Worm (Caenorhabditis elegans) whole organism, L4 larva: Measurements from ENCODE around the gene nas-25.

Experiments
- F37D6.2 ChIP-seq: sonication (generic microtip); optimal IDR thresholded peaks from 2 replicates; lab custom pipeline; 2016; ENCODE audit warnings: mild to moderate bottlenecking, missing genetic modification characterization, missing compliant biosample characterization
- F44E2.7 ChIP-seq: fragments of 200-800 bp; sonication (Bioruptor generic); IDR thresholded peaks from 2 replicates; pipeline ENCODE4 v2.1.2; 2022; ENCODE audit warnings: missing genetic modification characterization, missing compliant biosample characterization
- R02D3.7 ChIP-seq: fragments of 150-350 bp; sonication (generic microtip); optimal IDR thresholded peaks from 3 replicates; lab custom pipeline; 2014; ENCODE audit warnings: missing biosample characterization, missing genetic modification characterization
- Y105C5A.15 ChIP-seq: fragments of 200-800 bp; sonication (Bioruptor generic); IDR thresholded peaks from 2 replicates; pipeline ENCODE4 v1.3.6; 2022; ENCODE audit warnings: missing genetic modification characterization, missing compliant biosample characterization
- Y5F2A.4 ChIP-seq: fragments of 200-800 bp; sonication (Bioruptor generic); optimal IDR thresholded peaks from 2 replicates; lab custom pipeline; 2018; ENCODE audit warnings: mild to moderate bottlenecking, missing genetic modification characterization, missing compliant biosample characterization
- ama-1 ChIP-seq: fragments of 150-350 bp; optimal IDR thresholded peaks from 2 replicates; lab custom pipeline; 2014; ENCODE audit warnings: inconsistent platforms, mixed read lengths
- arid-1 ChIP-seq: fragments of 200-800 bp; sonication (Bioruptor generic); conservative IDR thresholded peaks from 2 replicates; pipeline ENCODE4 v1.3.6; 2022; ENCODE audit warnings: missing genetic modification reagents, missing genetic modification characterization, missing compliant biosample characterization
- attf-4 ChIP-seq: sonication (generic microtip); optimal IDR thresholded peaks from 3 replicates; lab custom pipeline; 2017; ENCODE audit warnings: missing biosample characterization, missing genetic modification characterization
- ceh-20 ChIP-seq: fragments of 200-800 bp; sonication (Bioruptor generic); IDR thresholded peaks from 2 replicates; pipeline ENCODE4 v1.3.6; 2022; ENCODE audit warnings: missing genetic modification reagents, missing genetic modification characterization, missing compliant biosample characterization
- ceh-28 ChIP-seq: fragments of 150-350 bp; optimal IDR thresholded peaks from 2 replicates; lab custom pipeline; 2014; ENCODE audit warnings: missing biosample characterization, missing genetic modification reagents, missing genetic modification characterization
- ceh-44 ChIP-seq: fragments of 200-800 bp; sonication (Bioruptor generic); IDR thresholded peaks from 2 replicates; pipeline ENCODE4 v1.3.6; 2022; ENCODE audit warnings: missing genetic modification reagents, missing genetic modification characterization, missing compliant biosample characterization
- ceh-62 ChIP-seq: sonication (generic microtip); optimal IDR thresholded peaks from 2 replicates; lab custom pipeline; 2017; ENCODE audit warnings: missing biosample characterization, missing genetic modification characterization
- ces-1 ChIP-seq: fragments of 150-350 bp; sonication (generic microtip); optimal IDR thresholded peaks from 4 replicates; lab custom pipeline; 2014; ENCODE audit warnings: missing biosample characterization, missing genetic modification reagents, missing genetic modification characterization
- daf-16 ChIP-seq, 3 experiments: sonication (generic microtip); optimal IDR thresholded peaks; 2 replicates each; lab custom pipeline; 2016 to 2017; ENCODE audit warnings: missing genetic modification characterization in 3 of 3, missing genetic modification reagents in 3 of 3, mild to moderate bottlenecking in 2 of 3, missing compliant biosample characterization in 2 of 3, missing biosample characterization in 1 of 3, moderate library complexity in 1 of 3
- dmd-9 ChIP-seq: fragments of 200-800 bp; sonication (Bioruptor generic); IDR thresholded peaks from 2 replicates; pipeline ENCODE4 v1.3.6; 2022; ENCODE audit warnings: missing genetic modification reagents, missing genetic modification characterization, missing compliant biosample characterization
- dpl-1 ChIP-seq: fragments of 150-350 bp; optimal IDR thresholded peaks from 2 replicates; lab custom pipeline; 2014; ENCODE audit warnings: missing biosample characterization, missing genetic modification reagents, missing genetic modification characterization
- duxl-1 ChIP-seq: sonication (generic microtip); optimal IDR thresholded peaks from 2 replicates; lab custom pipeline; 2016; ENCODE audit warnings: mild to moderate bottlenecking, missing genetic modification characterization, moderate library complexity, missing compliant biosample characterization; ENCODE audit not compliant: poor library complexity
- fkh-10 ChIP-seq: fragments of 150-350 bp; optimal IDR thresholded peaks from 2 replicates; lab custom pipeline; 2014; ENCODE audit warnings: missing biosample characterization, missing genetic modification reagents, missing genetic modification characterization
- fos-1 ChIP-seq: fragments of 150-350 bp; optimal IDR thresholded peaks from 2 replicates; lab custom pipeline; 2014; ENCODE audit warnings: missing biosample characterization, missing genetic modification characterization
- gei-8 ChIP-seq: fragments of 200-800 bp; sonication (Bioruptor generic); optimal IDR thresholded peaks from 2 replicates; lab custom pipeline; 2018; ENCODE audit warnings: mild to moderate bottlenecking, missing genetic modification characterization, missing compliant biosample characterization
- hif-1 ChIP-seq, 2 experiments: sonication (generic microtip); optimal IDR thresholded peaks; 2 replicates each; lab custom pipeline; 2016 to 2017; ENCODE audit warnings: missing compliant biosample characterization in 2 of 2, missing genetic modification characterization in 2 of 2, missing genetic modification reagents in 2 of 2, missing genotype in 2 of 2, mild to moderate bottlenecking in 1 of 2
- hlh-30 ChIP-seq: sonication (generic microtip); optimal IDR thresholded peaks from 2 replicates; lab custom pipeline; 2017; ENCODE audit warnings: antibody characterized with exemption, mild to moderate bottlenecking, missing genetic modification characterization, missing compliant biosample characterization; ENCODE audit not compliant: insufficient read depth
- hmg-1.1 ChIP-seq: fragments of 200-800 bp; sonication (Bioruptor generic); IDR thresholded peaks from 2 replicates; pipeline ENCODE4 v1.3.6; 2022; ENCODE audit warnings: missing genetic modification reagents, missing genetic modification characterization, missing compliant biosample characterization
- lin-1 ChIP-seq: fragments of 200-800 bp; sonication (Bioruptor generic); IDR thresholded peaks from 2 replicates; pipeline ENCODE4 v1.3.6; 2022; ENCODE audit warnings: missing genetic modification reagents, missing genetic modification characterization, missing compliant biosample characterization
- lin-13 ChIP-seq: fragments of 150-350 bp; optimal IDR thresholded peaks from 2 replicates; lab custom pipeline; 2014; ENCODE audit warnings: missing biosample characterization, missing genetic modification reagents, missing genetic modification characterization
- lin-39 ChIP-seq: fragments of 150-350 bp; optimal IDR thresholded peaks from 2 replicates; lab custom pipeline; 2014; ENCODE audit warnings: missing biosample characterization, missing genetic modification reagents, missing genetic modification characterization
- lsy-2 ChIP-seq, 2 experiments: fragments of 150-350 bp in 1 of 2; sonication (generic microtip) in 1 of 2; optimal IDR thresholded peaks; 2 replicates each; lab custom pipeline; 2014 to 2017; ENCODE audit warnings: missing biosample characterization in 2 of 2, missing genetic modification characterization in 2 of 2
- madf-5 ChIP-seq, 2 experiments: fragments of 200-800 bp; sonication (Bioruptor generic); IDR thresholded peaks; 2 replicates each; pipeline ENCODE4 v1.3.6; 2022; ENCODE audit warnings: missing compliant biosample characterization in 2 of 2, missing genetic modification characterization in 2 of 2
- madf-9 ChIP-seq: fragments of 200-800 bp; sonication (Bioruptor generic); conservative IDR thresholded peaks from 2 replicates; pipeline ENCODE4 v1.3.6; 2022; ENCODE audit warnings: missing genetic modification reagents, missing genetic modification characterization, missing compliant biosample characterization
- mdl-1 ChIP-seq, 2 experiments: fragments of 150-350 bp in 1 of 2; sonication (generic microtip) in 1 of 2; optimal IDR thresholded peaks; 2 replicates each; lab custom pipeline; 2014 to 2017; ENCODE audit warnings: missing biosample characterization in 2 of 2, missing genetic modification characterization in 2 of 2
- mep-1 ChIP-seq: fragments of 150-350 bp; sonication (generic microtip); optimal IDR thresholded peaks from 3 replicates; lab custom pipeline; 2014; ENCODE audit warnings: missing biosample characterization, missing genetic modification characterization
- mxl-3 ChIP-seq: fragments of 200-800 bp; sonication (Bioruptor generic); optimal IDR thresholded peaks from 2 replicates; lab custom pipeline; 2018; ENCODE audit warnings: mild to moderate bottlenecking, missing genetic modification characterization, missing compliant biosample characterization
- nhr-11 ChIP-seq: fragments of 150-350 bp; optimal IDR thresholded peaks from 2 replicates; lab custom pipeline; 2014; ENCODE audit warnings: missing biosample characterization, missing genetic modification characterization
- nhr-25 ChIP-seq: sonication (generic microtip); optimal IDR thresholded peaks from 2 replicates; lab custom pipeline; 2017; ENCODE audit warnings: missing genetic modification characterization, mild to moderate bottlenecking, missing compliant biosample characterization, antibody characterized with exemption, moderate library complexity, borderline replicate concordance; ENCODE audit not compliant: insufficient read depth
- nhr-42 ChIP-seq: fragments of 200-800 bp; sonication (Bioruptor generic); IDR thresholded peaks from 2 replicates; pipeline ENCODE4 v1.3.6; 2022; ENCODE audit warnings: missing genetic modification characterization, missing compliant biosample characterization
- nhr-77 ChIP-seq: fragments of 150-350 bp; optimal IDR thresholded peaks from 2 replicates; lab custom pipeline; 2014; ENCODE audit warnings: missing biosample characterization, missing genetic modification characterization
- pha-4 ChIP-seq, 2 experiments: fragments of 150-350 bp in 1 of 2; fragments of 200-800 bp in 1 of 2; sonication (Bioruptor generic) in 1 of 2; IDR thresholded peaks in 1 of 2; optimal IDR thresholded peaks in 1 of 2; 2 replicates each; pipeline versions ENCODE4 v1.3.6 to Lab custom; 2014 to 2022; ENCODE audit warnings: missing genetic modification characterization in 2 of 2, missing genetic modification reagents in 2 of 2, missing biosample characterization in 1 of 2, missing compliant biosample characterization in 1 of 2
- set-16 ChIP-seq: fragments of 200-800 bp; sonication (Bioruptor generic); IDR thresholded peaks from 2 replicates; pipeline ENCODE4 v1.3.6; 2022; ENCODE audit warnings: missing genetic modification reagents, missing genetic modification characterization, missing compliant biosample characterization
- skn-1 ChIP-seq: fragments of 150-350 bp; optimal IDR thresholded peaks from 2 replicates; lab custom pipeline; 2014; ENCODE audit warnings: missing biosample characterization, missing genetic modification characterization
- snpc-1.2 ChIP-seq: fragments of 200-800 bp; sonication (Bioruptor generic); IDR thresholded peaks from 2 replicates; pipeline ENCODE4 v1.3.6; 2022; ENCODE audit warnings: missing genetic modification reagents, missing genetic modification characterization, missing compliant biosample characterization
- snpc-4 ChIP-seq: fragments of 150-350 bp; optimal IDR thresholded peaks from 2 replicates; lab custom pipeline; 2014; ENCODE audit warnings: missing biosample characterization, missing genetic modification characterization
- tag-97 ChIP-seq: fragments of 200-800 bp; sonication (Bioruptor generic); IDR thresholded peaks from 2 replicates; pipeline ENCODE4 v1.3.6; 2022; ENCODE audit warnings: missing genetic modification characterization, missing compliant biosample characterization
- unc-62 ChIP-seq, 3 experiments: fragments of 150-350 bp in 1 of 3; sonication (generic microtip); optimal IDR thresholded peaks in 2 of 3; peaks in 1 of 3; 1 replicate in 1 of 3; 2 replicates in 2 of 3; lab custom pipeline; 2014 to 2017; ENCODE audit warnings: missing biosample characterization in 3 of 3, missing genetic modification characterization in 3 of 3, missing genetic modification reagents in 3 of 3, missing genotype in 1 of 3
- zfp-2 ChIP-seq: sonication (generic microtip); optimal IDR thresholded peaks from 2 replicates; lab custom pipeline; 2016; ENCODE audit warnings: mild to moderate bottlenecking, missing genetic modification characterization, missing compliant biosample characterization
- zfp-3 ChIP-seq: fragments of 200-800 bp; sonication (Bioruptor generic); conservative IDR thresholded peaks from 2 replicates; pipeline ENCODE4 v1.3.6; 2022; ENCODE audit warnings: missing genetic modification reagents, missing genetic modification characterization, missing compliant biosample characterization
- zip-2 ChIP-seq: fragments of 150-350 bp; optimal IDR thresholded peaks from 2 replicates; lab custom pipeline; 2014; ENCODE audit warnings: missing biosample characterization, missing genetic modification characterization
- ztf-11 ChIP-seq: fragments of 150-350 bp; optimal IDR thresholded peaks from 2 replicates; lab custom pipeline; 2014; ENCODE audit warnings: missing biosample characterization, missing genetic modification characterization
- ztf-7 ChIP-seq: fragments of 150-350 bp; optimal IDR thresholded peaks from 2 replicates; lab custom pipeline; 2014; ENCODE audit warnings: missing biosample characterization, missing genetic modification characterization

Gene nas-25

ce11 chrII:8795227-8795626 is 30.6 kb upstream of the nas-25 start:
- TF ChIP-seq ceh-44 (no peak), lin-39 (no peak), lin-1 (no peak), zip-2 (no peak), madf-9 (GFP tag; lab: Robert Waterston, UW) (no peak), fos-1 (no peak), arid-1 (no peak), hmg-1.1 (GFP tag; lab: Robert Waterston, UW) (no peak), ztf-11 (tag; lab: Kevin White, UChicago) (no peak), tag-97 (GFP tag; lab: Robert Waterston, UW) (no peak), mxl-3 (GFP tag; lab: Kevin White, UChicago) (no peak)

DNA sequence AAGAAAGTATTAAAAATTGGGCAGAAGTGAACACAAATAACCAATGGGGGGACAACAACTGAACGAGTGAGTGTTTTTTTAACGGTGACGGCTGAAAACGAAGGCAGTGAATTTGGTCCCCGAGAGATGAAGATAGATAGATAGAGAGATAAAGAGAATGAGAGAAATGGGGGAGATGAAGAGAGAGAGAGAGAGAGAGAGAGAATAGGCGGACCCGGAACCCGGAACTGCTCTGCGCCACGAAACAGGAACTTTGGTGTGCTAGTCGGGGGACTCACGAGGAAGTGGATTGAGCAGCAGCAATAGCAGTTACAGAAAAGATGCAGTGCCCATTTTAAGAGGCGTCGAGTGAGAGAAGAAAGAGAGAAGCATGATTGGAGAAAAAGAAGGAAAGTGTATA is 29.5 kb upstream of the nas-25 start:
- TF ChIP-seq Y5F2A.4 (GFP tag; lab: Kevin White, UChicago) = no peak
- no peak for TF ChIP-seq R02D3.7 (tag; lab: Kevin White, UChicago)
- TF ChIP-seq lin-13 = no peak
- peak; percentile 57; the same call in 1 of the 2 replicates for TF ChIP-seq set-16
- TF ChIP-seq ceh-62 (tag; lab: Kevin White, UChicago) = no peak
- peak; percentile 3 to 76 for TF ChIP-seq mdl-1 (tag; optimal IDR thresholded peaks at IDR 0.05; lab: Kevin White, UChicago)
- peak; percentile 50 to 74 for TF ChIP-seq lsy-2 (tag; optimal IDR thresholded peaks at IDR 0.05; lab: Kevin White, UChicago)
- TF ChIP-seq snpc-1.2 = no peak
- peak; percentile 59 for TF ChIP-seq F37D6.2
- no peak for TF ChIP-seq ztf-11 (tag; lab: Kevin White, UChicago)
- TF ChIP-seq ztf-7 = no peak
- no peak for TF ChIP-seq ama-1 (lab: Kevin White, UChicago)
- TF ChIP-seq snpc-4 (tag; lab: Kevin White, UChicago) = no peak
- TF ChIP-seq dmd-9 (GFP tag; lab: Robert Waterston, UW) = no peak
- TF ChIP-seq zfp-3 (GFP tag; lab: Robert Waterston, UW) = no peak
- TF ChIP-seq nhr-42 (GFP tag; lab: Robert Waterston, UW) = no peak
- no peak for TF ChIP-seq madf-5 (GFP tag; IDR thresholded peaks at IDR 0.05; lab: Robert Waterston, UW)
- no peak for TF ChIP-seq attf-4
- TF ChIP-seq lin-1 = no peak
- peak; percentile 77 for TF ChIP-seq mep-1 (tag; lab: Kevin White, UChicago)
- TF ChIP-seq ceh-28 (tag; lab: Kevin White, UChicago) = no peak
- TF ChIP-seq tag-97 (GFP tag; lab: Robert Waterston, UW) = peak; percentile 98
- TF ChIP-seq fos-1 = no peak
- no peak for TF ChIP-seq Y105C5A.15 (GFP tag; lab: Robert Waterston, UW)
- TF ChIP-seq arid-1 = no peak
- TF ChIP-seq daf-16 (GFP tag; optimal IDR thresholded peaks at IDR 0.05; lab: Kevin White, UChicago) = peak in 1 of 2 experiments; percentile 49
- no peak for TF ChIP-seq daf-16 (tag; optimal IDR thresholded peaks at IDR 0.05; lab: Kevin White, UChicago)
- no peak for TF ChIP-seq F44E2.7
- peak; percentile 72; the same call in 1 of the 2 replicates for TF ChIP-seq ceh-20 (GFP tag; lab: Robert Waterston, UW)
- peak; percentile 25 for TF ChIP-seq ces-1 (GFP tag; lab: Kevin White, UChicago)
- no peak for TF ChIP-seq duxl-1
- peak; percentile 67 for TF ChIP-seq hlh-30 (tag; lab: Kevin White, UChicago)
- TF ChIP-seq zfp-2 (tag; lab: Kevin White, UChicago) = no peak
- TF ChIP-seq gei-8 = peak; percentile 48
- TF ChIP-seq hif-1 (tag; optimal IDR thresholded peaks at IDR 0.05; lab: Kevin White, UChicago) = peak in 1 of 2 experiments; percentile 76
- no peak for TF ChIP-seq lin-39
- no peak for TF ChIP-seq pha-4 (GFP tag; IDR thresholded peaks at IDR 0.05; lab: Robert Waterston, UW)
- TF ChIP-seq pha-4 (tag; optimal IDR thresholded peaks at IDR 0.05; lab: Kevin White, UChicago) = no peak
- no peak for TF ChIP-seq skn-1 (tag; lab: Kevin White, UChicago)
- peak; percentile 96 for TF ChIP-seq fkh-10
- no peak for TF ChIP-seq nhr-25 (tag; lab: Kevin White, UChicago)
- TF ChIP-seq dpl-1 (GFP tag; lab: Kevin White, UChicago) = no peak
- peak; percentile 63 for TF ChIP-seq nhr-11 (tag; lab: Kevin White, UChicago)
- TF ChIP-seq unc-62 (GFP tag; optimal IDR thresholded peaks at IDR 0.05 in 1 of 2; lab: Kevin White, UChicago) = peak in 1 of 2 experiments; percentile 88
- no peak for TF ChIP-seq unc-62 (tag; optimal IDR thresholded peaks at IDR 0.05; lab: Kevin White, UChicago)
- TF ChIP-seq nhr-77 (tag; lab: Kevin White, UChicago) = no peak
